Worm (Caenorhabditis elegans) whole organism, L2 larva: ENCODE data around the gene srt-28.

ENCODE experiments used
- blmp-1 ChIP-seq: sonication (generic microtip); optimal IDR thresholded peaks from 2 replicates; lab custom pipeline; 2017; ENCODE audit warnings: missing genetic modification characterization, mild to moderate bottlenecking, missing compliant biosample characterization, antibody characterized with exemption, moderate library complexity; ENCODE audit not compliant: insufficient read depth
- nhr-25 ChIP-seq: fragments of 150-350 bp; sonication (generic microtip); optimal IDR thresholded peaks from 3 replicates; lab custom pipeline; 2014; ENCODE audit warnings: missing biosample characterization, missing genetic modification characterization
- unc-62 ChIP-seq: fragments of 150-350 bp; optimal IDR thresholded peaks from 2 replicates; lab custom pipeline; 2014; ENCODE audit warnings: missing biosample characterization, missing genetic modification reagents, missing genetic modification characterization

DNA sequence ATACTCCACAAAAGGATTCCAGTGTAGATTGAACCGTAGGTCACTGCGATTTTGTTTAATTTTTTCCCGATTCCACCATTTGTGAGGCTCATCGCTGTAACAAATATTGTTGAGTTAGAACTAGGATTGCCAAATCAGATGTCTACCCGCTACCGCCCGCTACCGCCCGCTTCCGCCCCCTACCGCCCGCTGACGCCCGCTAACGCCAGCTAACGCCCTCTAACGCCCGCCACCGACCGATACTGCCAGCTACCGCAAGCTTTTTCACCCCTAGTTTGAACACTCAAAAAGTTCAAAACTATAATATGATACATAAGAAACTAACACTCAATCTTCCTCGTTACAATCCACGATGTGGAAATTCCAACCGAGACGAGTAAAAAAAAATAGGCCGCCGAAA lies 45.0 kb upstream of the srt-28 start:
- TF ChIP-seq unc-62 (no peak), blmp-1 (tag; lab: Kevin White, UChicago) (no peak), nhr-25 (tag; lab: Kevin White, UChicago) (no peak)
